Fruit fly (Drosophila melanogaster) Kc167 (cell line): ENCODE measurements around the gene CG7715.

Experiments used
- Myc ChIP-seq: fragments of >200 bp; optimal IDR thresholded peaks from 2 replicates; lab custom pipeline; 2017; ENCODE audit warnings: missing external identifiers
- Sin3A ChIP-seq: fragments of >200 bp; optimal IDR thresholded peaks from 2 replicates; lab custom pipeline; 2018; ENCODE audit warnings: missing external identifiers
- h ChIP-seq: fragments of >200 bp; optimal IDR thresholded peaks from 3 replicates; lab custom pipeline; 2018; ENCODE audit warnings: missing external identifiers
- insv ChIP-seq: fragments of >200 bp; optimal IDR thresholded peaks from 3 replicates; lab custom pipeline; 2018; ENCODE audit warnings: missing external identifiers
- psq ChIP-seq: fragments of >200 bp; optimal IDR thresholded peaks from 2 replicates; lab custom pipeline; 2017; ENCODE audit warnings: missing external identifiers
- ttk ChIP-seq: sonication (Bioruptor generic); optimal IDR thresholded peaks from 2 replicates; lab custom pipeline; 2017; ENCODE audit warnings: missing external identifiers

CG7715 gene

dm6 chr3R:18739978-18740954, 12.0 kb upstream of the CG7715 start:
- no peak for TF ChIP-seq psq (lab: Kevin White, UChicago)

- TF ChIP-seq psq (lab: Kevin White, UChicago) (no peak), ttk (lab: Kevin White, UChicago) (no peak), Myc (lab: Kevin White, UChicago) (no peak), insv (no peak), h (no peak), Sin3A (lab: Kevin White, UChicago) (no peak)
Measured at dm6 chr3R:18739435-18739977, 11.2 kb upstream of the CG7715 start.

dm6 chr3R:18738705-18739434, 10.6 kb upstream of the CG7715 start:
- TF ChIP-seq h (no peak), Sin3A (lab: Kevin White, UChicago) (no peak), ttk (lab: Kevin White, UChicago) (no peak), Myc (lab: Kevin White, UChicago) (no peak), insv (no peak), psq (lab: Kevin White, UChicago) (no peak)

- TF ChIP-seq Sin3A (lab: Kevin White, UChicago) (no peak), insv (no peak), ttk (lab: Kevin White, UChicago) (no peak), Myc (lab: Kevin White, UChicago) (no peak), h (no peak), psq (lab: Kevin White, UChicago) (no peak)
Measured at dm6 chr3R:18738086-18738485, 9.8 kb upstream of the CG7715 start.

dm6 chr3R:18733580-18733979, 5.3 kb upstream of the CG7715 start:
- TF ChIP-seq Sin3A (lab: Kevin White, UChicago) (no peak), psq (lab: Kevin White, UChicago) (no peak), Myc (lab: Kevin White, UChicago) (no peak), insv (no peak), h (no peak), ttk (lab: Kevin White, UChicago) (no peak)

DNA sequence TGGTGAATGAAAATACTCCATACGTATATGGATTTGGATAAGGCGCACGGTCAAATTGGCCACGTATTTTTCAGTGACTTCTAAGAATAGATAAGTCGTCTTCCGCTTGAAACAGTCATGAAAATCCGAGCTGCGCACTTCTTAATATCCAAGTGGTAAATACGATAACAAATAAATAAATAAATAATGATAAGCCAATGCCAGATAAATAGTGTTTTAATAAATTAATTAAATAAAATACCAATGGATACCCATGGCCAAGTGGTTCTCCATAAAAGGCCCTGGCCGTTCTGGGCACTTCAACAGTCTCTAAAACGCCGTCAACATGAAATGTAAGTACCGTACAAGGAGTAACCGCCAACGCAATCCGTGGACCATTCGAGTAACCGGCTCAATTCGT, 4.1 kb upstream of the CG7715 start, which contains the start of gene CG14302:
Gene CG14302, plus strand, starts transcription at position 301 of the 400 bp plus-strand sequence.
- TF ChIP-seq insv (no peak), h (no peak), ttk (lab: Kevin White, UChicago) (no peak), Myc (lab: Kevin White, UChicago) (no peak), psq (lab: Kevin White, UChicago) (no peak), Sin3A (lab: Kevin White, UChicago) (no peak)

- TF ChIP-seq Myc (lab: Kevin White, UChicago) (no peak), psq (lab: Kevin White, UChicago) (no peak), Sin3A (lab: Kevin White, UChicago) (no peak), h (no peak), ttk (lab: Kevin White, UChicago) (no peak), insv (no peak)
Measured at dm6 chr3R:18731241-18731640, 3.0 kb upstream of the CG7715 start.

DNA sequence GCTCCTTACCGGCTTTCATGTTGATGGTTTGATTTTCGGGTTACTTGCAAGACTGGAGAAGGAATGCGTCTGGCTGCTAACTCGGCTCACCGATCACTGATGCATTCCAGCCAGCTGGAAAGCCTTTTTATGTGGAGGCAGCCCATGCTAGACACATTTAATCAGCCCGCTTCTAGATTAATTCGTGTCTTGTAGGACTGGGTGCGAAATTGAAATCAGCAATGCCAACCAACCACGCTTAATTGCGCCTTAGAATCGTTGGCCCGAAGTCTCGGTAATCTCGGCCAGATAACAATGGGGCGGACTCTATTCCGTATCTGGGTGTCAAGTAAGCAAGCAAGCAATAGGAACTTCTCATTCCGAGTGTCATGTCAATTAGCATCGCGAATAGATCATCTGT, 1.9 kb downstream of the CG7715 start, which contains the start of gene CG7714:
Gene CG7714, minus strand, starts transcription at position 101 of the 400 bp plus-strand sequence.
- no peak for TF ChIP-seq h
- TF ChIP-seq Sin3A (lab: Kevin White, UChicago), result no peak
- TF ChIP-seq ttk (lab: Kevin White, UChicago), result no peak
- no peak for TF ChIP-seq psq (lab: Kevin White, UChicago)
- TF ChIP-seq Myc (lab: Kevin White, UChicago), result no peak
- no peak for TF ChIP-seq insv

DNA sequence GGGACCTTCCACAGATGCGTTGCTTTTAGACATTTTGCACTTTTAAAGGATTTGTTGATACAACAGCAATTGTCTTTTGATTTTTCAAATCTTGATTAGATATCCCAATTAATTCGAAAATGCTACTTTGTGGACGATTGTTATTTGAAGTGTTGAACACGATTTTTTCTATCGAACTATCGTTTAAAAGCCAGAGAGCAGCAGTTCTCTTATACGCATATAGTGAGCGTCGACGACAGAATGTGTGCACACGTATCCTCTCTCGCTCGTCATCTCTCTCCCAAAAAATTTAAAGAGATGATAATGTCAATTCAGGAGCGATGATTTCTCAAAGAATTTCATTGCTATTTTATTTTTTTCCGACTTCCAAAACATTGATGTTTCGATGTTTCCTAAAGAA, 5.8 kb downstream of the CG7715 start, which contains the start of gene CG34283:
Gene CG34283, minus strand, starts transcription at position 101 of the 400 bp plus-strand sequence.
- TF ChIP-seq Sin3A (lab: Kevin White, UChicago) (no peak), ttk (lab: Kevin White, UChicago) (no peak), insv (no peak), h (no peak), Myc (lab: Kevin White, UChicago) (no peak), psq (lab: Kevin White, UChicago) (no peak)

DNA sequence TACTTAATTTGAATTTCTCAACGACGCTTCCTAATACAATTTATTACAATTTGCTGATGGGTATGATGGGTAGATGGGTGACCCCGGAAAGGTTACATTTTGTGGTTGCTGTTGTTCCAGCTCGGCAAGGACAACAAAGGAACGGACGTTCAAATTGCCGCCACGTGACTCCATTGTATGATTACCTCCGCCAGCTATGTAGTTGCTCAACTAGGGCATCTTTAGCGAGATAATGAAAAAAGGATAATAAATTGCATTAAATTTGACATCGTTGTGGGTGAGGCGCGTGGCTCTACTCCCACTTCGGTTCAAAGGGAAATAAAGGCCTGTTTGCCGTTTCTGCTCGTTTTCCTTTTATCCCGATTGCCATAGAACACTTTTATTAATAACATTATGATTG, 6.9 kb downstream of the CG7715 start:
- TF ChIP-seq insv (no peak), Sin3A (lab: Kevin White, UChicago) (no peak), ttk (lab: Kevin White, UChicago) (no peak), h (no peak), psq (lab: Kevin White, UChicago) (no peak), Myc (lab: Kevin White, UChicago) (no peak)

DNA sequence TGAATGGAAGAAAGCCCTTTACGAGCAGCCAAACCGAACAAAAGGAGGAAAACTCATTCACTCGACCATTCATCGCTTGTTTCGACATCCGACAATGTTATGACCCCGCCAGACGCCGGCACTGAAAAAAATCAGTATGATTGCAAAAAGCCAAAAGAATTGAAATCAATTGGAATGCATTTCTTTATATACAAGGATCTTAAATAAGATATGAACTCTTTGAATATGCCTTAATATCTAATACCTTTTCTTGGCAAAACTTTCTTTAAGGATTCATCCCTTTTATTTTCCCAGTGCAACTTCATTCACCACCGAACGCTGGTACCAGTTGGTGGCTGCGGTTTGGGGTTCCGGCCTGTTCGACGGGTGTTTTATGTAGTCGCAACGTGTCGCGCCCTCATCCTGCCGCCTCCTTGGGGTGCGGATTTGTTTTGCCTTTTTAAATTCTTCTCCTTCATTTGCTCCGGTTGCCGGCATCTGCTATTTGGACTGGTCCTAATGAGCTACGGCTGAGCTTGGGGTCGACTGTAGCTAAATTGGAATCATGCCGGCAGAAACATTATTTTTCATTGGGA, 8.4 kb downstream of the CG7715 start:
- TF ChIP-seq Sin3A (lab: Kevin White, UChicago) (no peak), psq (lab: Kevin White, UChicago) (no peak), h (no peak), Myc (lab: Kevin White, UChicago) (no peak), insv (no peak), ttk (lab: Kevin White, UChicago) (no peak)
